Fruit fly (Drosophila melanogaster) whole organism, embryonic: ENCODE data around the gene pod1.

Source experiments
- Aef1 ChIP-seq: fragments of 200-800 bp; sonication (Bioruptor generic); IDR thresholded peaks from 3 replicates; pipeline ENCODE4 v1.3.6; 2022; ENCODE audit warnings: missing biosample characterization, missing genetic modification characterization
- Antp ChIP-seq: fragments of 200-800 bp; sonication (Bioruptor generic); optimal IDR thresholded peaks from 3 replicates; lab custom pipeline; 2016; ENCODE audit warnings: missing biosample characterization, missing genetic modification characterization
- CG10147 ChIP-seq: fragments of 200-800 bp; sonication (Bioruptor generic); optimal IDR thresholded peaks from 2 replicates; lab custom pipeline; 2019; ENCODE audit warnings: missing biosample characterization, mild to moderate bottlenecking, missing genetic modification characterization, moderate library complexity
- CG10654 ChIP-seq: fragments of 200-800 bp; sonication (Bioruptor generic); optimal IDR thresholded peaks from 2 replicates; lab custom pipeline; 2016; ENCODE audit warnings: missing biosample characterization, missing genetic modification characterization
- CG12219 ChIP-seq: fragments of 200-800 bp; sonication (Bioruptor generic); optimal IDR thresholded peaks from 3 replicates; lab custom pipeline; 2018; ENCODE audit warnings: missing biosample characterization, mild to moderate bottlenecking, missing genetic modification characterization
- CG12659 ChIP-seq: fragments of 200-800 bp; sonication (Bioruptor generic); optimal IDR thresholded peaks from 3 replicates; lab custom pipeline; 2017; ENCODE audit warnings: mild to moderate bottlenecking, missing biosample characterization, missing genetic modification reagents, missing genetic modification characterization
- CG12769 ChIP-seq: fragments of 200-800 bp; sonication (Bioruptor generic); optimal IDR thresholded peaks from 2 replicates; lab custom pipeline; 2019; ENCODE audit warnings: missing biosample characterization, mild to moderate bottlenecking, missing genetic modification characterization, moderate library complexity
- CG14441 ChIP-seq: fragments of 200-800 bp; sonication (Bioruptor generic); IDR thresholded peaks from 2 replicates; pipeline ENCODE4 v1.3.6; 2022; ENCODE audit warnings: missing biosample characterization, missing genetic modification characterization
- CG15514 ChIP-seq: fragments of 200-800 bp; sonication (Bioruptor generic); optimal IDR thresholded peaks from 3 replicates; lab custom pipeline; 2017; ENCODE audit warnings: missing biosample characterization, missing genetic modification characterization, mild to moderate bottlenecking, moderate library complexity, missing genetic modification reagents
- CG1647 ChIP-seq: fragments of 200-800 bp; sonication (Bioruptor generic); optimal IDR thresholded peaks from 3 replicates; lab custom pipeline; 2016; ENCODE audit warnings: missing biosample characterization, missing genetic modification characterization
- CG17829 ChIP-seq: fragments of 200-800 bp; optimal IDR thresholded peaks from 2 replicates; lab custom pipeline; 2019; ENCODE audit warnings: missing biosample characterization, mild to moderate bottlenecking, missing genetic modification characterization, moderate library complexity
- CG18599 ChIP-seq: fragments of 200-800 bp; sonication (Bioruptor generic); optimal IDR thresholded peaks from 3 replicates; lab custom pipeline; 2017; ENCODE audit warnings: missing biosample characterization, missing genetic modification characterization, mild to moderate bottlenecking, moderate library complexity, missing genetic modification reagents
- CG18764 ChIP-seq: fragments of 200-800 bp; sonication (Bioruptor generic); optimal IDR thresholded peaks from 3 replicates; lab custom pipeline; 2016; ENCODE audit warnings: missing biosample characterization, missing genetic modification characterization
- CG2202 ChIP-seq: fragments of 200-800 bp; sonication (Bioruptor generic); optimal IDR thresholded peaks from 2 replicates; lab custom pipeline; 2018; ENCODE audit warnings: missing biosample characterization, mild to moderate bottlenecking, missing genetic modification characterization
- CG2875 ChIP-seq: fragments of 200-800 bp; sonication (Bioruptor generic); optimal IDR thresholded peaks from 2 replicates; lab custom pipeline; 2017; ENCODE audit warnings: missing biosample characterization, mild to moderate bottlenecking, missing genetic modification characterization, missing genetic modification reagents
- CG32532 ChIP-seq: fragments of 200-800 bp; sonication (Bioruptor generic); IDR thresholded peaks from 2 replicates; pipeline ENCODE4 v1.3.6; 2022; ENCODE audit warnings: missing biosample characterization, missing genetic modification characterization
- CG3838 ChIP-seq: fragments of 200-800 bp; sonication (Bioruptor generic); optimal IDR thresholded peaks from 3 replicates; lab custom pipeline; 2016; ENCODE audit warnings: missing biosample characterization, missing genetic modification characterization
- CG3847 ChIP-seq: fragments of 200-800 bp; sonication (Bioruptor generic); IDR thresholded peaks from 2 replicates; pipeline ENCODE4 v1.3.6; 2022; ENCODE audit warnings: missing biosample characterization, missing genetic modification characterization
- CG42726 ChIP-seq: fragments of 200-800 bp; sonication (Bioruptor generic); IDR thresholded peaks from 2 replicates; pipeline ENCODE4 v1.3.6; 2022; ENCODE audit warnings: missing biosample characterization, missing genetic modification characterization; ENCODE audit not compliant: partially characterized antibody
- CG4617 ChIP-seq: fragments of 200-800 bp; sonication (Bioruptor generic); optimal IDR thresholded peaks from 3 replicates; lab custom pipeline; 2016; ENCODE audit warnings: missing biosample characterization, missing genetic modification characterization, borderline replicate concordance
- CG6689 ChIP-seq: fragments of 200-800 bp; sonication (Bioruptor generic); IDR thresholded peaks from 2 replicates; pipeline ENCODE4 v1.3.6; 2022; ENCODE audit warnings: missing biosample characterization, missing genetic modification characterization
- CG6854 ChIP-seq: fragments of 200-800 bp; sonication (Bioruptor generic); optimal IDR thresholded peaks from 3 replicates; lab custom pipeline; 2017; ENCODE audit warnings: missing biosample characterization, mild to moderate bottlenecking, missing genetic modification characterization
- CG7786 ChIP-seq: fragments of 200-800 bp; sonication (Bioruptor generic); optimal IDR thresholded peaks from 2 replicates; lab custom pipeline; 2016; ENCODE audit warnings: missing biosample characterization, missing genetic modification characterization
- CG7987 ChIP-seq: fragments of 200-800 bp; sonication (Bioruptor generic); optimal IDR thresholded peaks from 2 replicates; lab custom pipeline; 2018; ENCODE audit warnings: missing biosample characterization, mild to moderate bottlenecking, missing genetic modification characterization, moderate library complexity
- CG8281 ChIP-seq: fragments of 200-800 bp; sonication (Bioruptor generic); optimal IDR thresholded peaks from 2 replicates; lab custom pipeline; 2018; ENCODE audit warnings: missing biosample characterization, mild to moderate bottlenecking, missing genetic modification characterization, moderate library complexity
- CG9215 ChIP-seq: fragments of 200-800 bp; sonication (Bioruptor generic); IDR thresholded peaks from 2 replicates; pipeline ENCODE4 v1.3.6; 2022; ENCODE audit warnings: missing biosample characterization, missing genetic modification characterization
- CoRest ChIP-seq: fragments of 200-800 bp; sonication (Bioruptor generic); optimal IDR thresholded peaks from 3 replicates; lab custom pipeline; 2018; ENCODE audit warnings: missing biosample characterization, mild to moderate bottlenecking, missing genetic modification characterization, moderate library complexity
- D ChIP-seq, 2 experiments: fragments of 200-800 bp in 1 of 2; fragments of >200 bp in 1 of 2; sonication (Bioruptor generic) in 1 of 2; optimal IDR thresholded peaks; 2 replicates in 1 of 2; 3 replicates in 1 of 2; lab custom pipeline; 2017; ENCODE audit warnings: mild to moderate bottlenecking in 1 of 2, missing biosample characterization in 1 of 2, missing genetic modification characterization in 1 of 2, missing genetic modification reagents in 1 of 2
- Drgx ChIP-seq: fragments of 200-800 bp; sonication (Bioruptor generic); IDR thresholded peaks from 2 replicates; pipeline ENCODE4 v1.3.6; 2022; ENCODE audit warnings: missing biosample characterization, missing genetic modification characterization
- Ets97D ChIP-seq: fragments of 200-800 bp; sonication (Bioruptor generic); optimal IDR thresholded peaks from 3 replicates; lab custom pipeline; 2016; ENCODE audit warnings: missing biosample characterization, missing genetic modification characterization
- Fer1 ChIP-seq: fragments of 200-800 bp; sonication (Bioruptor generic); optimal IDR thresholded peaks from 2 replicates; lab custom pipeline; 2017; ENCODE audit warnings: missing biosample characterization, mild to moderate bottlenecking, missing genetic modification characterization
- Hr78 ChIP-seq, 2 experiments: fragments of 200-800 bp in 1 of 2; fragments of >200 bp in 1 of 2; sonication (Bioruptor generic) in 1 of 2; optimal IDR thresholded peaks; 2 replicates each; lab custom pipeline; 2017 to 2019; ENCODE audit warnings: missing biosample characterization in 2 of 2, missing genetic modification characterization in 2 of 2, mild to moderate bottlenecking in 1 of 2, moderate library complexity in 1 of 2
- MESR4 ChIP-seq: fragments of 200-800 bp; sonication (Bioruptor generic); optimal IDR thresholded peaks from 2 replicates; lab custom pipeline; 2018; ENCODE audit warnings: missing biosample characterization, mild to moderate bottlenecking, missing genetic modification characterization, moderate library complexity
- Med ChIP-seq: fragments of 200-800 bp; sonication (Bioruptor generic); peaks from one replicate; lab custom pipeline; 2016; ENCODE audit warnings: missing biosample characterization, missing genetic modification characterization, mild to moderate bottlenecking, inconsistent platforms, moderate library complexity
- NK7.1 ChIP-seq: fragments of 200-800 bp; sonication (Bioruptor generic); optimal IDR thresholded peaks from 3 replicates; lab custom pipeline; 2016; ENCODE audit warnings: missing biosample characterization, missing genetic modification characterization
- Nf-YC ChIP-seq: fragments of 200-800 bp; optimal IDR thresholded peaks from 3 replicates; lab custom pipeline; 2019; ENCODE audit warnings: missing biosample characterization, mild to moderate bottlenecking, missing genetic modification characterization, moderate library complexity
- Poxn ChIP-seq: fragments of 200-800 bp; sonication (Bioruptor generic); IDR thresholded peaks from 2 replicates; pipeline ENCODE4 v1.3.6; 2022; ENCODE audit warnings: missing biosample characterization, missing genetic modification characterization
- Usf ChIP-seq: fragments of 200-800 bp; sonication (Bioruptor generic); optimal IDR thresholded peaks from 2 replicates; lab custom pipeline; 2017; ENCODE audit warnings: missing genotype, missing biosample characterization, missing genetic modification characterization
- ab ChIP-seq: fragments of 200-800 bp; sonication (Bioruptor generic); optimal IDR thresholded peaks from 2 replicates; lab custom pipeline; 2016; ENCODE audit warnings: missing biosample characterization, missing genetic modification characterization
- dmrt99B ChIP-seq: fragments of 200-800 bp; sonication (Bioruptor generic); optimal IDR thresholded peaks from 2 replicates; lab custom pipeline; 2018; ENCODE audit warnings: missing biosample characterization, mild to moderate bottlenecking, missing genetic modification characterization, moderate library complexity
- esg ChIP-seq: fragments of 200-800 bp; sonication (Bioruptor generic); conservative IDR thresholded peaks from 2 replicates; pipeline ENCODE4 v1.3.6; 2022; ENCODE audit warnings: missing biosample characterization, missing genetic modification characterization
- fu2 ChIP-seq: fragments of 200-800 bp; sonication (Bioruptor generic); optimal IDR thresholded peaks from 2 replicates; lab custom pipeline; 2016; ENCODE audit warnings: missing biosample characterization, missing genetic modification characterization
- gem ChIP-seq: fragments of 200-800 bp; sonication (Bioruptor generic); optimal IDR thresholded peaks from 2 replicates; lab custom pipeline; 2019; ENCODE audit warnings: missing biosample characterization, mild to moderate bottlenecking, missing genetic modification characterization, moderate library complexity
- hb ChIP-seq: fragments of 200-800 bp; sonication (Bioruptor generic); IDR thresholded peaks from 3 replicates; pipeline ENCODE4 v1.3.6; 2022; ENCODE audit warnings: missing biosample characterization, missing genetic modification characterization; ENCODE audit not compliant: partially characterized antibody
- her ChIP-seq: fragments of 200-800 bp; sonication (Bioruptor generic); optimal IDR thresholded peaks from 2 replicates; lab custom pipeline; 2016; ENCODE audit warnings: missing biosample characterization, missing genetic modification characterization
- hth ChIP-seq: fragments of >200 bp; optimal IDR thresholded peaks from 2 replicates; lab custom pipeline; 2017; ENCODE audit warnings: inconsistent platforms
- kni ChIP-seq: fragments of 200-800 bp; sonication (Bioruptor generic); optimal IDR thresholded peaks from 3 replicates; lab custom pipeline; 2017; ENCODE audit warnings: mild to moderate bottlenecking, missing biosample characterization, missing genetic modification reagents, missing genetic modification characterization
- psq ChIP-seq: fragments of 200-800 bp; sonication (Bioruptor generic); optimal IDR thresholded peaks from 2 replicates; lab custom pipeline; 2017; ENCODE audit warnings: missing biosample characterization, missing genetic modification characterization
- row ChIP-seq: fragments of 200-800 bp; sonication (Bioruptor generic); IDR thresholded peaks from 3 replicates; pipeline ENCODE4 v1.3.6; 2022; ENCODE audit warnings: missing biosample characterization, missing genetic modification characterization
- yki ChIP-seq: fragments of >200 bp; optimal IDR thresholded peaks from 3 replicates; lab custom pipeline; 2018

Gene pod1

dm6 chrX:6852574-6852973, 49.1 kb downstream of the pod1 start (continued):
- peak; percentile 43; the same call in 1 of the 2 replicates for TF ChIP-seq Poxn (GFP tag; lab: Robert Waterston, UW)
- peak; percentile 78 for TF ChIP-seq Usf
- peak; percentile 91 for TF ChIP-seq CG6689 (GFP tag; lab: Robert Waterston, UW)
- TF ChIP-seq Aef1 (GFP tag; lab: Robert Waterston, UW): peak; percentile 87
- peak; percentile 71 for TF ChIP-seq CG2202 (tag; lab: Kevin White, UChicago)
- peak; percentile 74 for TF ChIP-seq kni (GFP tag; lab: Kevin White, UChicago)
- TF ChIP-seq fu2 (GFP tag; lab: Kevin White, UChicago): peak; percentile 89
- peak; percentile 99 for TF ChIP-seq Med (GFP tag; lab: Kevin White, UChicago)
- peak; percentile 95 for TF ChIP-seq gem (tag; lab: Kevin White, UChicago)
- peak; percentile 83 for TF ChIP-seq esg (GFP tag; lab: Robert Waterston, UW)
- peak; percentile 94 for TF ChIP-seq Antp (GFP tag; lab: Kevin White, UChicago)
- TF ChIP-seq CG42726 (GFP tag; lab: Robert Waterston, UW): no peak
- peak; percentile 86 for TF ChIP-seq Ets97D (GFP tag; lab: Kevin White, UChicago)
- peak; percentile 91 for TF ChIP-seq CG10147 (GFP tag; lab: Kevin White, UChicago)
- TF ChIP-seq psq (GFP tag; lab: Kevin White, UChicago): peak; percentile 61
- TF ChIP-seq CG14441 (GFP tag; lab: Robert Waterston, UW): peak; percentile 90
- TF ChIP-seq CG32532: peak; percentile 89
- peak; percentile 76 for TF ChIP-seq CG4617 (GFP tag; lab: Kevin White, UChicago)
- peak; percentile 86 for TF ChIP-seq Nf-YC (tag; lab: Kevin White, UChicago)
- peak; percentile 92 for TF ChIP-seq CG15514
- peak; percentile 30 for TF ChIP-seq MESR4 (GFP tag; lab: Kevin White, UChicago)
- peak; percentile 95 for TF ChIP-seq CG18599 (GFP tag; lab: Kevin White, UChicago)
- peak; percentile 95 for TF ChIP-seq row (GFP tag; lab: Robert Waterston, UW)
- peak; percentile 86 for TF ChIP-seq CG12219
- peak; percentile 80 for TF ChIP-seq CG9215 (GFP tag; lab: Robert Waterston, UW)
- TF ChIP-seq CG7786: peak; percentile 92
- peak; percentile 87 for TF ChIP-seq CG3847 (GFP tag; lab: Robert Waterston, UW)
- TF ChIP-seq CG17829: peak; percentile 91
- peak in 1 of 2 experiments; percentile 17 for TF ChIP-seq Hr78 (GFP tag; optimal IDR thresholded peaks at IDR 0.05; lab: Kevin White, UChicago)
- TF ChIP-seq Fer1: peak; percentile 91
- no peak for TF ChIP-seq D (optimal IDR thresholded peaks at IDR 0.05; lab: Kevin White, UChicago)
- TF ChIP-seq D (GFP tag; optimal IDR thresholded peaks at IDR 0.05; lab: Kevin White, UChicago): peak; percentile 81
- TF ChIP-seq CG10654: peak; percentile 90
- peak; percentile 93 for TF ChIP-seq CG12659 (GFP tag; lab: Kevin White, UChicago)
- peak; percentile 77 for TF ChIP-seq CG6854 (GFP tag; lab: Kevin White, UChicago)
- TF ChIP-seq CoRest (tag; lab: Kevin White, UChicago): peak; percentile 96
- peak; percentile 91 for TF ChIP-seq her
- peak; percentile 84 for TF ChIP-seq CG18764 (GFP tag; lab: Kevin White, UChicago)
- peak; percentile 84 for TF ChIP-seq CG7987 (GFP tag; lab: Kevin White, UChicago)
- peak; percentile 47 for TF ChIP-seq CG3838 (GFP tag; lab: Kevin White, UChicago)
- peak; percentile 67 for TF ChIP-seq CG2875
- peak; percentile 92 for TF ChIP-seq dmrt99B (tag; lab: Kevin White, UChicago)
- TF ChIP-seq CG12769: peak; percentile 95
- peak; percentile 65 for TF ChIP-seq ab (GFP tag; lab: Kevin White, UChicago)
- peak; percentile 78 for TF ChIP-seq NK7.1 (GFP tag; lab: Kevin White, UChicago)
- no peak for TF ChIP-seq hb (GFP tag; lab: Robert Waterston, UW)
- peak; percentile 87 for TF ChIP-seq Drgx (GFP tag; lab: Robert Waterston, UW)
- TF ChIP-seq yki (lab: Kevin White, UChicago): no peak
- peak; percentile 73 for TF ChIP-seq CG8281 (tag; lab: Kevin White, UChicago)
- TF ChIP-seq hth (lab: Kevin White, UChicago): no peak
- peak; percentile 92 for TF ChIP-seq CG1647
